Worm (Caenorhabditis elegans) whole organism, L3 larva: ENCODE results near the gene clp-1.
A peak's percentile ranks its signal among the peaks of the same experiment; 100 is the strongest.

ENCODE experiments used
- ceh-82 ChIP-seq: fragments of 150-350 bp; optimal IDR thresholded peaks from 2 replicates; lab custom pipeline; 2014; ENCODE audit warnings: missing biosample characterization, missing genetic modification characterization
- fos-1 ChIP-seq: fragments of 150-350 bp; optimal IDR thresholded peaks from 2 replicates; lab custom pipeline; 2014; ENCODE audit warnings: missing biosample characterization, missing genetic modification characterization
- lin-15B ChIP-seq: fragments of 150-350 bp; optimal IDR thresholded peaks from 2 replicates; lab custom pipeline; 2014; ENCODE audit warnings: missing biosample characterization, missing genetic modification characterization
- nhr-25 ChIP-seq: sonication (generic microtip); optimal IDR thresholded peaks from 2 replicates; lab custom pipeline; 2017; ENCODE audit warnings: missing biosample characterization, missing genetic modification characterization

ce11 chrIII:8020823-8021332, 41.1 kb downstream of the clp-1 start, which contains the start of gene lin-36:
- no peak for TF ChIP-seq fos-1 (tag; lab: Kevin White, UChicago)
- peak; percentile 90 for TF ChIP-seq nhr-25 (tag; lab: Kevin White, UChicago)
- peak; percentile 85 for TF ChIP-seq lin-15B
- TF ChIP-seq ceh-82 (tag; lab: Kevin White, UChicago) = no peak
